Fruit fly (Drosophila melanogaster) whole organism, embryonic: ENCODE results near the gene CG17819.

Source experiments
- Awh ChIP-seq: fragments of 200-800 bp; sonication (Bioruptor generic); IDR thresholded peaks from 2 replicates; pipeline ENCODE4, ENCODE4 v1.3.6; 2022; ENCODE audit warnings: missing biosample characterization, missing genetic modification characterization
- Bgb ChIP-seq: fragments of 200-800 bp; sonication (Bioruptor generic); IDR thresholded peaks from 2 replicates; pipeline ENCODE4 v1.3.6; 2022; ENCODE audit warnings: missing biosample characterization, missing genetic modification characterization; ENCODE audit not compliant: partially characterized antibody
- Bteb2 ChIP-seq: fragments of 200-800 bp; sonication (Bioruptor generic); optimal IDR thresholded peaks from 2 replicates; lab custom pipeline; 2016; ENCODE audit warnings: missing biosample characterization, missing genetic modification characterization
- CG11398 ChIP-seq: fragments of 200-800 bp; sonication (Bioruptor generic); optimal IDR thresholded peaks from 2 replicates; lab custom pipeline; 2016; ENCODE audit warnings: missing biosample characterization, missing genetic modification characterization
- CG12071 ChIP-seq: fragments of 200-800 bp; sonication (Bioruptor generic); optimal IDR thresholded peaks from 3 replicates; lab custom pipeline; 2018; ENCODE audit warnings: missing biosample characterization, mild to moderate bottlenecking, missing genetic modification characterization
- CG12659 ChIP-seq: fragments of 200-800 bp; sonication (Bioruptor generic); optimal IDR thresholded peaks from 3 replicates; lab custom pipeline; 2017; ENCODE audit warnings: mild to moderate bottlenecking, missing biosample characterization, missing genetic modification reagents, missing genetic modification characterization
- CG13287 ChIP-seq: fragments of 200-800 bp; sonication (Bioruptor generic); IDR thresholded peaks from 2 replicates; pipeline ENCODE4 v1.3.6; 2022; ENCODE audit warnings: missing biosample characterization, missing genetic modification characterization; ENCODE audit not compliant: partially characterized antibody
- CG13296 ChIP-seq: fragments of 200-800 bp; sonication (Bioruptor generic); optimal IDR thresholded peaks from 3 replicates; lab custom pipeline; 2018; ENCODE audit warnings: missing biosample characterization, mild to moderate bottlenecking, missing genetic modification characterization
- CG14014 ChIP-seq: fragments of 200-800 bp; sonication (Bioruptor generic); IDR thresholded peaks from 2 replicates; pipeline ENCODE4 v1.3.6; 2022; ENCODE audit warnings: missing biosample characterization, missing genetic modification characterization
- CG14860 ChIP-seq: fragments of 200-800 bp; sonication (Bioruptor generic); IDR thresholded peaks from 3 replicates; pipeline ENCODE4 v1.3.6; 2022; ENCODE audit warnings: missing biosample characterization, missing genetic modification characterization; ENCODE audit not compliant: partially characterized antibody
- CG16813 ChIP-seq: fragments of 200-800 bp; sonication (Bioruptor generic); IDR thresholded peaks from 3 replicates; pipeline ENCODE4 v1.3.6; 2022; ENCODE audit warnings: missing biosample characterization, missing genetic modification characterization; ENCODE audit not compliant: partially characterized antibody
- CG17359 ChIP-seq: fragments of 200-800 bp; sonication (Bioruptor generic); optimal IDR thresholded peaks from 3 replicates; lab custom pipeline; 2018; ENCODE audit warnings: missing biosample characterization, mild to moderate bottlenecking, missing genetic modification characterization, moderate library complexity
- CG17385 ChIP-seq: fragments of 200-800 bp; sonication (Bioruptor generic); optimal IDR thresholded peaks from 3 replicates; lab custom pipeline; 2018; ENCODE audit warnings: missing biosample characterization, mild to moderate bottlenecking, missing genetic modification characterization
- CG2199 ChIP-seq: fragments of 200-800 bp; sonication (Bioruptor generic); IDR thresholded peaks from 3 replicates; pipeline ENCODE4 v1.3.6; 2022; ENCODE audit warnings: missing biosample characterization, missing genetic modification characterization
- CG30403 ChIP-seq: fragments of 200-800 bp; sonication (Bioruptor generic); optimal IDR thresholded peaks from 3 replicates; lab custom pipeline; 2016; ENCODE audit warnings: missing biosample characterization, missing genetic modification characterization
- CG7839 ChIP-seq: fragments of 200-800 bp; sonication (Bioruptor generic); optimal IDR thresholded peaks from 3 replicates; lab custom pipeline; 2018; ENCODE audit warnings: missing biosample characterization, mild to moderate bottlenecking, missing genetic modification characterization, moderate library complexity
- CrebB ChIP-seq: fragments of 200-800 bp; sonication (Bioruptor generic); optimal IDR thresholded peaks from 3 replicates; lab custom pipeline; 2018; ENCODE audit warnings: missing biosample characterization, mild to moderate bottlenecking, missing genetic modification characterization
- HLHmδ ChIP-seq: fragments of 200-800 bp; sonication (Bioruptor generic); optimal IDR thresholded peaks from 2 replicates; lab custom pipeline; 2018; ENCODE audit warnings: missing biosample characterization, mild to moderate bottlenecking, missing genetic modification characterization, moderate library complexity
- Hr39 ChIP-seq: fragments of >200 bp; optimal IDR thresholded peaks from 2 replicates; lab custom pipeline; 2017
- Hr51 ChIP-seq, 2 experiments: fragments of 200-800 bp; sonication (Bioruptor generic); optimal IDR thresholded peaks; 2 replicates in 1 of 2; 3 replicates in 1 of 2; lab custom pipeline; 2016 to 2018; ENCODE audit warnings: missing biosample characterization in 2 of 2, missing genetic modification characterization in 2 of 2, mild to moderate bottlenecking in 1 of 2, moderate library complexity in 1 of 2
- PHDP ChIP-seq: fragments of 200-800 bp; sonication (Bioruptor generic); optimal IDR thresholded peaks from 3 replicates; lab custom pipeline; 2018; ENCODE audit warnings: missing biosample characterization, mild to moderate bottlenecking, missing genetic modification characterization, moderate library complexity
- Taf1 ChIP-seq: fragments of 200-800 bp; sonication (Bioruptor generic); IDR thresholded peaks from 2 replicates; pipeline ENCODE4 v1.3.6; 2022; ENCODE audit warnings: missing biosample characterization, missing genetic modification characterization
- Usf ChIP-seq: fragments of 200-800 bp; sonication (Bioruptor generic); optimal IDR thresholded peaks from 2 replicates; lab custom pipeline; 2017; ENCODE audit warnings: missing genotype, missing biosample characterization, missing genetic modification characterization
- amos ChIP-seq: fragments of 200-800 bp; sonication (Bioruptor generic); IDR thresholded peaks from 2 replicates; pipeline ENCODE4 v1.3.6; 2022; ENCODE audit warnings: missing biosample characterization, missing genetic modification characterization; ENCODE audit not compliant: partially characterized antibody
- aop ChIP-seq: fragments of 200-800 bp; sonication (Bioruptor generic); IDR thresholded peaks from 2 replicates; pipeline ENCODE4 v1.3.6; 2022; ENCODE audit warnings: missing biosample characterization, missing genetic modification characterization
- ara ChIP-seq: fragments of 200-800 bp; sonication (Bioruptor generic); IDR thresholded peaks from 2 replicates; pipeline ENCODE4 v1.3.6; 2022; ENCODE audit warnings: missing biosample characterization, missing genetic modification characterization
- az2 ChIP-seq: fragments of 200-800 bp; sonication (Bioruptor generic); optimal IDR thresholded peaks from 3 replicates; lab custom pipeline; 2016; ENCODE audit warnings: missing biosample characterization, missing genetic modification characterization
- bsh ChIP-seq, 2 experiments: fragments of 200-800 bp; sonication (Bioruptor generic); optimal IDR thresholded peaks; 2 replicates each; lab custom pipeline; 2017 to 2018; ENCODE audit warnings: mild to moderate bottlenecking in 2 of 2, missing biosample characterization in 2 of 2, missing genetic modification characterization in 2 of 2, moderate library complexity in 1 of 2
- dpn ChIP-seq, 2 experiments: fragments of 200-800 bp; sonication (Bioruptor generic); optimal IDR thresholded peaks; 3 replicates each; lab custom pipeline; 2016; ENCODE audit warnings: missing biosample characterization in 2 of 2, missing genetic modification characterization in 2 of 2
- eve ChIP-seq, 2 experiments: fragments of >200 bp; optimal IDR thresholded peaks; 2 replicates each; lab custom pipeline; 2017; ENCODE audit warnings: missing biosample characterization in 2 of 2, missing genetic modification characterization in 2 of 2
- fru ChIP-seq: fragments of >200 bp; optimal IDR thresholded peaks from 2 replicates; lab custom pipeline; 2017
- ftz-f1 ChIP-seq: fragments of 200-800 bp; sonication (Bioruptor generic); optimal IDR thresholded peaks from 2 replicates; lab custom pipeline; 2016; ENCODE audit warnings: missing biosample characterization, missing genetic modification characterization
- fu2 ChIP-seq: fragments of 200-800 bp; sonication (Bioruptor generic); optimal IDR thresholded peaks from 2 replicates; lab custom pipeline; 2016; ENCODE audit warnings: missing biosample characterization, missing genetic modification characterization
- gcm ChIP-seq: fragments of 200-800 bp; sonication (Bioruptor generic); optimal IDR thresholded peaks from 2 replicates; lab custom pipeline; 2019; ENCODE audit warnings: missing biosample characterization, mild to moderate bottlenecking, missing genetic modification characterization, moderate library complexity
- gro ChIP-seq: fragments of 200-800 bp; sonication (Bioruptor generic); optimal IDR thresholded peaks from 2 replicates; lab custom pipeline; 2016; ENCODE audit warnings: missing biosample characterization, missing genetic modification characterization
- gsb-n ChIP-seq: fragments of 200-800 bp; sonication (Bioruptor generic); optimal IDR thresholded peaks from 3 replicates; lab custom pipeline; 2018; ENCODE audit warnings: missing biosample characterization, mild to moderate bottlenecking, missing genetic modification characterization
- pan ChIP-seq, 4 experiments: fragments of >200 bp in 3 of 4; fragments of 200-800 bp in 1 of 4; sonication (Bioruptor generic) in 1 of 4; optimal IDR thresholded peaks in 3 of 4; IDR thresholded peaks in 1 of 4; 2 replicates each; pipeline versions ENCODE4 v1.3.6 to Lab custom; 2017 to 2022; ENCODE audit warnings: missing biosample characterization in 2 of 4, missing genetic modification characterization in 2 of 4, mixed read lengths in 1 of 4
- ranshi ChIP-seq: fragments of 200-800 bp; sonication (Bioruptor generic); IDR thresholded peaks from 2 replicates; pipeline ENCODE4 v1.3.6; 2022; ENCODE audit warnings: missing biosample characterization, missing genetic modification characterization
- rib ChIP-seq: fragments of 200-800 bp; sonication (Bioruptor generic); IDR thresholded peaks from 2 replicates; pipeline ENCODE4 v1.3.6; 2022; ENCODE audit warnings: missing biosample characterization, missing genetic modification characterization
- salm ChIP-seq: fragments of 200-800 bp; sonication (Bioruptor generic); optimal IDR thresholded peaks from 2 replicates; lab custom pipeline; 2018; ENCODE audit warnings: missing biosample characterization, mild to moderate bottlenecking, missing genetic modification characterization
- sob ChIP-seq: fragments of 200-800 bp; sonication (Bioruptor generic); IDR thresholded peaks from 2 replicates; pipeline ENCODE4 v1.3.6; 2022; ENCODE audit warnings: missing biosample characterization, missing genetic modification characterization
- stwl ChIP-seq: fragments of 200-800 bp; sonication (Bioruptor generic); optimal IDR thresholded peaks from 3 replicates; lab custom pipeline; 2018; ENCODE audit warnings: missing biosample characterization, mild to moderate bottlenecking, missing genetic modification characterization, moderate library complexity
- tap ChIP-seq: fragments of 200-800 bp; optimal IDR thresholded peaks from 3 replicates; lab custom pipeline; 2019; ENCODE audit warnings: missing biosample characterization, mild to moderate bottlenecking, missing genetic modification characterization, moderate library complexity
- tna ChIP-seq: fragments of 200-800 bp; sonication (Bioruptor generic); IDR thresholded peaks from 2 replicates; pipeline ENCODE4 v1.3.6; 2022; ENCODE audit warnings: missing biosample characterization, missing genetic modification characterization; ENCODE audit not compliant: partially characterized antibody
- toy ChIP-seq: fragments of 200-800 bp; sonication (Bioruptor generic); IDR thresholded peaks from 2 replicates; pipeline ENCODE4 v1.3.6; 2022; ENCODE audit warnings: missing biosample characterization, missing genetic modification characterization
- trh ChIP-seq: fragments of 200-800 bp; sonication (Bioruptor generic); optimal IDR thresholded peaks from 2 replicates; lab custom pipeline; 2016; ENCODE audit warnings: missing biosample characterization, missing genetic modification characterization
- tx ChIP-seq: fragments of 200-800 bp; sonication (Bioruptor generic); optimal IDR thresholded peaks from 2 replicates; lab custom pipeline; 2016; ENCODE audit warnings: missing biosample characterization, missing genetic modification characterization
- usp ChIP-seq: fragments of >200 bp; optimal IDR thresholded peaks from 2 replicates; lab custom pipeline; 2017; ENCODE audit warnings: missing biosample characterization, missing genetic modification characterization

The CG17819 gene

dm6 chr3R:21856098-21856872 lies 29.1 kb downstream of the CG17819 start, which contains the start of gene glec (continued):
- TF ChIP-seq aop (GFP tag; lab: Robert Waterston, UW): no peak
- no peak for TF ChIP-seq Hr39 (lab: Kevin White, UChicago)
- TF ChIP-seq amos: peak; percentile 49; the same call in 1 of the 2 replicates
- peak in 1 of 2 experiments; percentile 58 for TF ChIP-seq Hr51 (GFP tag; optimal IDR thresholded peaks at IDR 0.05; lab: Kevin White, UChicago)
- peak; percentile 7 for TF ChIP-seq trh (GFP tag; lab: Kevin White, UChicago)
- TF ChIP-seq Bgb (GFP tag; lab: Robert Waterston, UW): peak; percentile 73
- TF ChIP-seq gro (GFP tag; lab: Kevin White, UChicago): peak; percentile 55
- no peak for TF ChIP-seq fru (lab: Kevin White, UChicago)
- peak; percentile 70 for TF ChIP-seq stwl (tag; lab: Kevin White, UChicago)
- no peak for TF ChIP-seq Usf (GFP tag; lab: Kevin White, UChicago)
- TF ChIP-seq Awh (GFP tag; lab: Robert Waterston, UW): peak; percentile 5; the same call in 1 of the 2 replicates
- no peak for TF ChIP-seq tap (tag; lab: Kevin White, UChicago)
- TF ChIP-seq gcm (GFP tag; lab: Kevin White, UChicago): peak; percentile 4
- TF ChIP-seq PHDP: peak; percentile 16
- peak; percentile 87 for TF ChIP-seq HLHmδ (GFP tag; lab: Kevin White, UChicago)
- TF ChIP-seq CG2199: peak; percentile 86; the same call in 2 of the 3 replicates
- TF ChIP-seq CG11398 (GFP tag; lab: Kevin White, UChicago): no peak
- TF ChIP-seq tna (GFP tag; lab: Robert Waterston, UW): peak; percentile 48; the same call in 1 of the 2 replicates
- TF ChIP-seq eve (GFP tag; optimal IDR thresholded peaks at IDR 0.05; lab: Kevin White, UChicago): peak in 1 of 2 experiments; percentile 93
- peak; percentile 53 for TF ChIP-seq CG12071
- TF ChIP-seq bsh (GFP tag; optimal IDR thresholded peaks at IDR 0.05; lab: Kevin White, UChicago): peak in 1 of 2 experiments; percentile 8
- TF ChIP-seq CG12659: peak; percentile 25
- no peak for TF ChIP-seq pan (optimal IDR thresholded peaks at IDR 0.05; lab: Kevin White, UChicago)
- TF ChIP-seq pan (GFP tag; optimal IDR thresholded peaks at IDR 0.05 in 1 of 2, IDR thresholded peaks at IDR 0.05 in 1 of 2): peak in 1 of 2 experiments; percentile 59
- TF ChIP-seq Taf1 (GFP tag; lab: Robert Waterston, UW): no peak
- TF ChIP-seq toy (GFP tag; lab: Robert Waterston, UW): no peak
- TF ChIP-seq tx (GFP tag; lab: Kevin White, UChicago): no peak
- peak; percentile 41 for TF ChIP-seq CG30403 (GFP tag; lab: Kevin White, UChicago)
- no peak for TF ChIP-seq fu2 (GFP tag; lab: Kevin White, UChicago)
- peak; percentile 44; the same call in 1 of the 2 replicates for TF ChIP-seq CG14014 (GFP tag; lab: Robert Waterston, UW)
- TF ChIP-seq CG14860 (GFP tag; lab: Robert Waterston, UW): no peak
- peak; percentile 13 for TF ChIP-seq az2 (GFP tag; lab: Kevin White, UChicago)
- TF ChIP-seq dpn (GFP tag; optimal IDR thresholded peaks at IDR 0.05; lab: Kevin White, UChicago): peak; percentile 19 to 31
- peak; percentile 43 for TF ChIP-seq CG13296 (GFP tag; lab: Kevin White, UChicago)
- TF ChIP-seq usp (GFP tag; lab: Kevin White, UChicago): no peak
- no peak for TF ChIP-seq ranshi (GFP tag; lab: Robert Waterston, UW)
- peak; percentile 32 for TF ChIP-seq gsb-n (tag; lab: Kevin White, UChicago)
- no peak for TF ChIP-seq Bteb2 (GFP tag; lab: Kevin White, UChicago)
- TF ChIP-seq CG16813 (GFP tag; lab: Robert Waterston, UW): peak; percentile 50; the same call in 2 of the 3 replicates
- peak; percentile 34 for TF ChIP-seq CG17385 (GFP tag; lab: Kevin White, UChicago)
- peak; percentile 34; the same call in 1 of the 2 replicates for TF ChIP-seq sob (GFP tag; lab: Robert Waterston, UW)
- peak; percentile 32 for TF ChIP-seq CG7839 (tag; lab: Kevin White, UChicago)
- TF ChIP-seq ftz-f1 (GFP tag; lab: Kevin White, UChicago): peak; percentile 76
- peak; percentile 46 for TF ChIP-seq CrebB (tag; lab: Kevin White, UChicago)
- peak; percentile 61; the same call in 1 of the 2 replicates for TF ChIP-seq CG13287 (GFP tag; lab: Robert Waterston, UW)
- TF ChIP-seq CG17359: peak; percentile 9
- peak; percentile 75 for TF ChIP-seq rib (GFP tag; lab: Robert Waterston, UW)
- peak; percentile 45; the same call in 1 of the 2 replicates for TF ChIP-seq ara
- peak; percentile 18 for TF ChIP-seq salm (tag; lab: Kevin White, UChicago)
